Fruit fly (Drosophila melanogaster) S2 (cell line): ENCODE measurements around the gene dop.

Source experiments
- CG8478 ChIP-seq: fragments of >200 bp; optimal IDR thresholded peaks from 2 replicates; lab custom pipeline; 2018
- CTCF ChIP-seq, 2 experiments: fragments of >200 bp; optimal IDR thresholded peaks; 2 replicates each; lab custom pipeline; 2018

DNA sequence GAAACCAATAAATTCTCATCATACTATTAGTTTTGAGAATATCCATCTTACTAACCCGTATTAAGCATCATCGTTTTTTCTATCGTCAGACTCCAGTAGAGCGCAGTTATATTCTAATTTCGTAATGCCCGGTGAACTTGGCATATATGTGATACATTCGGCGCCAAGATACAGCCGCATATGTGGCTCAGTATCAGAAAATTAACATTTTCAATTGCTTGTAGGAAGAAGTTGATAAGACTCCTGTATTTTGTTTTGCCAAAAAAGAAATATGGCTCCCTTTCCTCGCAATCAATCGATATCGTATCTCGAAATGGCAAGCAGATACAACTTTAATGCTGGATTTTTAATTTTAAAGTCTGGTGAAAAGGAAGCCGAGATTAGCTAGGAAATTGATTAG is 40.7 kb upstream of the dop start, which contains the start of gene CG33986:
- TF ChIP-seq CTCF (optimal IDR thresholded peaks at IDR 0.05; lab: Kevin White, UChicago): no peak
- TF ChIP-seq CG8478 (lab: Kevin White, UChicago): no peak
